Fruit fly (Drosophila melanogaster) whole organism, embryonic: ENCODE results near the gene CG9932.

Experiments used
- ATbp ChIP-seq: fragments of 200-800 bp; sonication (Bioruptor generic); optimal IDR thresholded peaks from 2 replicates; lab custom pipeline; 2017; ENCODE audit warnings: missing biosample characterization, mild to moderate bottlenecking, missing genetic modification characterization, missing genetic modification reagents
- Ada2b ChIP-seq: fragments of 200-800 bp; sonication (Bioruptor generic); IDR thresholded peaks from 2 replicates; pipeline ENCODE4 v1.3.6; 2022; ENCODE audit warnings: missing biosample characterization, missing genetic modification characterization
- Atf6 ChIP-seq: fragments of 200-800 bp; sonication (Bioruptor generic); IDR thresholded peaks from 2 replicates; pipeline ENCODE4 v1.3.6; 2022; ENCODE audit warnings: missing biosample characterization, missing genetic modification characterization
- BEAF-32 ChIP-seq: fragments of 200-800 bp; sonication (Bioruptor generic); optimal IDR thresholded peaks from 3 replicates; lab custom pipeline; 2017; ENCODE audit warnings: missing biosample characterization, missing genetic modification characterization, mild to moderate bottlenecking, moderate library complexity, missing genetic modification reagents
- CG10366 ChIP-seq: fragments of 200-800 bp; sonication (Bioruptor generic); IDR thresholded peaks from 2 replicates; pipeline ENCODE4 v1.3.6; 2022; ENCODE audit warnings: missing biosample characterization, missing genetic modification characterization
- CG10543 ChIP-seq: fragments of 200-800 bp; sonication (Bioruptor generic); optimal IDR thresholded peaks from 3 replicates; lab custom pipeline; 2017; ENCODE audit warnings: missing biosample characterization, mild to moderate bottlenecking, missing genetic modification characterization, moderate library complexity
- CG12942 ChIP-seq: fragments of 200-800 bp; sonication (Bioruptor generic); optimal IDR thresholded peaks from 3 replicates; lab custom pipeline; 2016; ENCODE audit warnings: missing biosample characterization, missing genetic modification characterization
- CG15514 ChIP-seq: fragments of 200-800 bp; sonication (Bioruptor generic); optimal IDR thresholded peaks from 3 replicates; lab custom pipeline; 2017; ENCODE audit warnings: missing biosample characterization, missing genetic modification characterization, mild to moderate bottlenecking, moderate library complexity, missing genetic modification reagents
- CG32532 ChIP-seq: fragments of 200-800 bp; sonication (Bioruptor generic); IDR thresholded peaks from 2 replicates; pipeline ENCODE4 v1.3.6; 2022; ENCODE audit warnings: missing biosample characterization, missing genetic modification characterization
- CG34422 ChIP-seq: fragments of 200-800 bp; sonication (Bioruptor generic); IDR thresholded peaks from 3 replicates; pipeline ENCODE4 v1.3.6; 2022; ENCODE audit warnings: missing biosample characterization, missing genetic modification characterization
- CG3726 ChIP-seq: fragments of 200-800 bp; sonication (Bioruptor generic); IDR thresholded peaks from 3 replicates; pipeline ENCODE4, ENCODE4 v1.3.6; 2022; ENCODE audit warnings: missing biosample characterization, missing genetic modification characterization
- CG4617 ChIP-seq: fragments of 200-800 bp; sonication (Bioruptor generic); optimal IDR thresholded peaks from 3 replicates; lab custom pipeline; 2016; ENCODE audit warnings: missing biosample characterization, missing genetic modification characterization, borderline replicate concordance
- CG4820 ChIP-seq: fragments of 200-800 bp; sonication (Bioruptor generic); optimal IDR thresholded peaks from 3 replicates; lab custom pipeline; 2016; ENCODE audit warnings: missing biosample characterization, missing genetic modification characterization
- CG6765 ChIP-seq: fragments of 200-800 bp; sonication (Bioruptor generic); optimal IDR thresholded peaks from 3 replicates; lab custom pipeline; 2017; ENCODE audit warnings: missing biosample characterization, mild to moderate bottlenecking, missing genetic modification characterization
- CG7357 ChIP-seq: fragments of 200-800 bp; sonication (Bioruptor generic); IDR thresholded peaks from 3 replicates; pipeline ENCODE4 v1.3.6; 2022; ENCODE audit warnings: missing biosample characterization, missing genetic modification characterization
- CG7372 ChIP-seq: fragments of 200-800 bp; sonication (Bioruptor generic); IDR thresholded peaks from 2 replicates; pipeline ENCODE4 v1.3.6; 2022; ENCODE audit warnings: missing biosample characterization, missing genetic modification characterization
- CG7786 ChIP-seq: fragments of 200-800 bp; sonication (Bioruptor generic); optimal IDR thresholded peaks from 2 replicates; lab custom pipeline; 2016; ENCODE audit warnings: missing biosample characterization, missing genetic modification characterization
- CG7928 ChIP-seq: fragments of 200-800 bp; sonication (Bioruptor generic); optimal IDR thresholded peaks from 2 replicates; lab custom pipeline; 2017; ENCODE audit warnings: missing biosample characterization, mild to moderate bottlenecking, missing genetic modification characterization
- CG9437 ChIP-seq: fragments of 200-800 bp; sonication (Bioruptor generic); optimal IDR thresholded peaks from 2 replicates; lab custom pipeline; 2018; ENCODE audit warnings: missing biosample characterization, mild to moderate bottlenecking, missing genetic modification characterization
- CG9932 ChIP-seq: fragments of 200-800 bp; sonication (Bioruptor generic); IDR thresholded peaks from 2 replicates; pipeline ENCODE4 v1.3.6; 2022; ENCODE audit warnings: missing biosample characterization, missing genetic modification characterization
- CoRest ChIP-seq: fragments of 200-800 bp; sonication (Bioruptor generic); optimal IDR thresholded peaks from 3 replicates; lab custom pipeline; 2018; ENCODE audit warnings: missing biosample characterization, mild to moderate bottlenecking, missing genetic modification characterization, moderate library complexity
- H15 ChIP-seq: fragments of 200-800 bp; sonication (Bioruptor generic); IDR thresholded peaks from 3 replicates; pipeline ENCODE4 v1.3.6; 2022; ENCODE audit warnings: missing biosample characterization, missing genetic modification characterization
- HmgD ChIP-seq: fragments of 200-800 bp; sonication (Bioruptor generic); optimal IDR thresholded peaks from 3 replicates; lab custom pipeline; 2016; ENCODE audit warnings: missing biosample characterization, missing genetic modification characterization
- HmgZ ChIP-seq: fragments of 200-800 bp; sonication (Bioruptor generic); optimal IDR thresholded peaks from 2 replicates; lab custom pipeline; 2018; ENCODE audit warnings: missing biosample characterization, mild to moderate bottlenecking, missing genetic modification characterization
- Jarid2 ChIP-seq: fragments of 200-800 bp; sonication (Bioruptor generic); optimal IDR thresholded peaks from 3 replicates; lab custom pipeline; 2017; ENCODE audit warnings: mild to moderate bottlenecking, missing biosample characterization, missing genetic modification reagents, missing genetic modification characterization
- MESR4 ChIP-seq: fragments of 200-800 bp; sonication (Bioruptor generic); optimal IDR thresholded peaks from 2 replicates; lab custom pipeline; 2018; ENCODE audit warnings: missing biosample characterization, mild to moderate bottlenecking, missing genetic modification characterization, moderate library complexity
- Mad ChIP-seq: fragments of 200-800 bp; sonication (Bioruptor generic); optimal IDR thresholded peaks from 2 replicates; lab custom pipeline; 2016; ENCODE audit warnings: missing biosample characterization, missing genetic modification characterization
- Med ChIP-seq: fragments of 200-800 bp; sonication (Bioruptor generic); peaks from one replicate; lab custom pipeline; 2016; ENCODE audit warnings: missing biosample characterization, missing genetic modification characterization, mild to moderate bottlenecking, inconsistent platforms, moderate library complexity
- NFAT ChIP-seq: fragments of 200-800 bp; sonication (Bioruptor generic); IDR thresholded peaks from 2 replicates; pipeline ENCODE4 v1.3.6; 2022; ENCODE audit warnings: missing biosample characterization, missing genetic modification characterization
- Side ChIP-seq: fragments of 200-800 bp; sonication (Bioruptor generic); optimal IDR thresholded peaks from 2 replicates; lab custom pipeline; 2016; ENCODE audit warnings: missing biosample characterization, missing genetic modification characterization
- Ssrp ChIP-seq: fragments of 200-800 bp; sonication (Bioruptor generic); optimal IDR thresholded peaks from 2 replicates; lab custom pipeline; 2018; ENCODE audit warnings: missing biosample characterization, mild to moderate bottlenecking, missing genetic modification characterization, moderate library complexity
- ab ChIP-seq: fragments of 200-800 bp; sonication (Bioruptor generic); optimal IDR thresholded peaks from 2 replicates; lab custom pipeline; 2016; ENCODE audit warnings: missing biosample characterization, missing genetic modification characterization
- ato ChIP-seq: fragments of 200-800 bp; sonication (Bioruptor generic); IDR thresholded peaks from 2 replicates; pipeline ENCODE4 v1.3.6; 2022; ENCODE audit warnings: missing biosample characterization, missing genetic modification characterization; ENCODE audit not compliant: partially characterized antibody
- lab ChIP-seq: fragments of 200-800 bp; sonication (Bioruptor generic); optimal IDR thresholded peaks from 3 replicates; lab custom pipeline; 2017; ENCODE audit warnings: missing biosample characterization, missing genetic modification characterization, mild to moderate bottlenecking, moderate library complexity, missing genetic modification reagents
- luna ChIP-seq: fragments of 200-800 bp; sonication (Bioruptor generic); optimal IDR thresholded peaks from 2 replicates; lab custom pipeline; 2016; ENCODE audit warnings: missing biosample characterization, missing genetic modification characterization
- onecut ChIP-seq: fragments of 200-800 bp; sonication (Bioruptor generic); IDR thresholded peaks from 2 replicates; pipeline ENCODE4 v1.3.6; 2022; ENCODE audit warnings: missing biosample characterization, missing genetic modification characterization
- pb ChIP-seq: fragments of 200-800 bp; sonication (Bioruptor generic); optimal IDR thresholded peaks from 3 replicates; lab custom pipeline; 2016; ENCODE audit warnings: missing biosample characterization, missing genetic modification characterization
- pfk ChIP-seq: fragments of 200-800 bp; sonication (Bioruptor generic); optimal IDR thresholded peaks from 2 replicates; lab custom pipeline; 2018; ENCODE audit warnings: missing biosample characterization, mild to moderate bottlenecking, missing genetic modification characterization, moderate library complexity
- pho ChIP-seq: fragments of 200-800 bp; sonication (Bioruptor generic); optimal IDR thresholded peaks from 2 replicates; lab custom pipeline; 2016; ENCODE audit warnings: missing biosample characterization, missing genetic modification characterization
- row ChIP-seq: fragments of 200-800 bp; sonication (Bioruptor generic); IDR thresholded peaks from 3 replicates; pipeline ENCODE4 v1.3.6; 2022; ENCODE audit warnings: missing biosample characterization, missing genetic modification characterization
- sens ChIP-seq: fragments of 200-800 bp; sonication (Bioruptor generic); peaks from one replicate; lab custom pipeline; 2016; ENCODE audit warnings: missing biosample characterization, missing genetic modification characterization
- seq ChIP-seq: fragments of 200-800 bp; sonication (Bioruptor generic); IDR thresholded peaks from 2 replicates; pipeline ENCODE4 v1.3.6; 2022; ENCODE audit warnings: missing biosample characterization, missing genetic modification characterization
- slou ChIP-seq: fragments of 200-800 bp; sonication (Bioruptor generic); optimal IDR thresholded peaks from 3 replicates; lab custom pipeline; 2016; ENCODE audit warnings: missing biosample characterization, missing genetic modification characterization
- sob ChIP-seq: fragments of 200-800 bp; sonication (Bioruptor generic); IDR thresholded peaks from 2 replicates; pipeline ENCODE4 v1.3.6; 2022; ENCODE audit warnings: missing biosample characterization, missing genetic modification characterization
- ssp ChIP-seq: fragments of 200-800 bp; sonication (Bioruptor generic); IDR thresholded peaks from 2 replicates; pipeline ENCODE4 v1.3.6; 2022; ENCODE audit warnings: missing biosample characterization, missing genetic modification characterization
- tna ChIP-seq: fragments of 200-800 bp; sonication (Bioruptor generic); IDR thresholded peaks from 2 replicates; pipeline ENCODE4 v1.3.6; 2022; ENCODE audit warnings: missing biosample characterization, missing genetic modification characterization; ENCODE audit not compliant: partially characterized antibody
- trem ChIP-seq: fragments of 200-800 bp; optimal IDR thresholded peaks from 3 replicates; lab custom pipeline; 2019; ENCODE audit warnings: missing biosample characterization, mild to moderate bottlenecking, missing genetic modification characterization, moderate library complexity
- unc-4 ChIP-seq: fragments of 200-800 bp; sonication (Bioruptor generic); IDR thresholded peaks from 2 replicates; pipeline ENCODE4 v1.3.6; 2022; ENCODE audit warnings: missing biosample characterization, missing genetic modification characterization; ENCODE audit not compliant: partially characterized antibody
- zen ChIP-seq: fragments of 200-800 bp; sonication (Bioruptor generic); optimal IDR thresholded peaks from 3 replicates; lab custom pipeline; 2018; ENCODE audit warnings: missing biosample characterization, mild to moderate bottlenecking, missing genetic modification characterization, moderate library complexity

CG9932 gene

DNA sequence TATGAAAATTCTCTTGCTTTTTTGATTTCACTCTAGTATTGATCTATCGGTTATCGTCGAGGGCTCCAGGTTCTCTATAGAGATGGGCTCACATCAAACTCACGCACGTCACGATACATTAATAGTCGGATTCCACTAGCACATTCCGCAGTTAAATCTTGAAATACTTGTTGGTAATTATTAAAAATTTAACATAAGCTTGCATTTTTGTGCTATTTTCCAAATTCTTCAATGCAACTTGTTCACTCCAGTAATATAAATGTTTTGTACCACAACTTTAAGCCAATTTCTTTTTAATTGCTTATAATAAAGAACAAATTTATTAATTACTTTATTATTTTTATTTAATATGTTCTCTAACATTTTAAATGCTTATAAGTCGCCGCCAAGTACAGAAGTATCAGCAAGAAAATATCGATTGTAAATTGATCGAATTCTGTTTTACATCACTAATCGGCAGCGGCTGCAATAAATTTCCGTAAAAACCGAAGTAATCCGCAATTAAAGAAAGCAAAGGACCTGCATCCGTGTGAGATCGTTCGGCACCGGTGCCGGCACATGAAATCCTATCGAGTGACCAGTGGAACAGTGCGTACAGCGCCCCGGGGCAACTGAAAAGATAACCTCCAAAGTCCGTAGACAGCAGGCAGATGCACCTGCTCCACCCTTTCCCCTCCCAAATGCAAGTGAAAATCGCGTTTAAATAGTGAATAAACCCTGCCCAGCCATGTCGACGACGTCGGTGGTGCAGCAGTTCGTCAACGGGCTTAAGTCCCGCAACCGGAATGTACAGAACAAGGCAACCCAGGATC, 55.7 kb downstream of the CG9932 start, which contains the start of the genes Vha68-1 and mTor (continued):
- peak; percentile 64 for TF ChIP-seq CG7372 (GFP tag; lab: Robert Waterston, UW)
- TF ChIP-seq CG7786 (GFP tag; lab: Kevin White, UChicago) = peak; percentile 78
- TF ChIP-seq Atf6 (GFP tag; lab: Robert Waterston, UW) = peak; percentile 47; the same call in 1 of the 2 replicates
- TF ChIP-seq pfk (GFP tag; lab: Kevin White, UChicago) = peak; percentile 36
- TF ChIP-seq ATbp (GFP tag; lab: Kevin White, UChicago) = no peak
- TF ChIP-seq CG9437 (GFP tag; lab: Kevin White, UChicago) = peak; percentile 68
- TF ChIP-seq CG4617 (GFP tag; lab: Kevin White, UChicago) = peak; percentile 3
- peak; percentile 84 for TF ChIP-seq sob (GFP tag; lab: Robert Waterston, UW)
- TF ChIP-seq sens (GFP tag; lab: Kevin White, UChicago) = peak; percentile 90
- peak; percentile 46; the same call in 1 of the 3 replicates for TF ChIP-seq CG3726 (GFP tag; lab: Robert Waterston, UW)
- TF ChIP-seq CG4820 (GFP tag; lab: Kevin White, UChicago) = peak; percentile 64
- TF ChIP-seq HmgD = peak; percentile 35
- peak; percentile 69 for TF ChIP-seq CG10543
- peak; percentile 84 for TF ChIP-seq slou (GFP tag; lab: Kevin White, UChicago)
- TF ChIP-seq CG7357 (GFP tag; lab: Robert Waterston, UW) = peak; percentile 97
- no peak for TF ChIP-seq lab (GFP tag; lab: Kevin White, UChicago)
- peak; percentile 54 for TF ChIP-seq ato (GFP tag; lab: Robert Waterston, UW)
- TF ChIP-seq pho (GFP tag; lab: Kevin White, UChicago) = peak; percentile 76
- TF ChIP-seq onecut = no peak; the same call in 1 of the 2 replicates
- TF ChIP-seq Med (GFP tag; lab: Kevin White, UChicago) = peak; percentile 95
- no peak for TF ChIP-seq pb (GFP tag; lab: Kevin White, UChicago)
- peak; percentile 55 for TF ChIP-seq MESR4 (GFP tag; lab: Kevin White, UChicago)
- TF ChIP-seq trem (tag; lab: Kevin White, UChicago) = peak; percentile 68
- no peak for TF ChIP-seq Jarid2 (GFP tag; lab: Kevin White, UChicago)
- peak; percentile 74; the same call in 2 of the 3 replicates for TF ChIP-seq CG34422 (GFP tag; lab: Robert Waterston, UW)
- TF ChIP-seq CG7928 (GFP tag; lab: Kevin White, UChicago) = peak; percentile 90
- peak; percentile 92 for TF ChIP-seq CG9932
- TF ChIP-seq ab (GFP tag; lab: Kevin White, UChicago) = peak; percentile 55
- peak; percentile 51 for TF ChIP-seq Side
- TF ChIP-seq row (GFP tag; lab: Robert Waterston, UW) = peak; percentile 92
- peak; percentile 80 for TF ChIP-seq Ssrp (tag; lab: Kevin White, UChicago)
- TF ChIP-seq luna (GFP tag; lab: Kevin White, UChicago) = peak; percentile 67
- TF ChIP-seq Ada2b (GFP tag; lab: Robert Waterston, UW) = peak; percentile 71
- peak; percentile 71 for TF ChIP-seq CG15514
- TF ChIP-seq BEAF-32 = peak; percentile 89
- peak; percentile 50 for TF ChIP-seq CG6765
- peak; percentile 89 for TF ChIP-seq CG32532 (GFP tag; lab: Robert Waterston, UW)
- 0 out of 2 replicates have a peak, but pooled peaks have one; percentile 45 for TF ChIP-seq seq
- peak; percentile 80 for TF ChIP-seq CG10366 (GFP tag; lab: Robert Waterston, UW)
- TF ChIP-seq HmgZ (tag; lab: Kevin White, UChicago) = peak; percentile 57
- TF ChIP-seq NFAT (GFP tag; lab: Robert Waterston, UW) = peak; percentile 88
- TF ChIP-seq Mad (GFP tag; lab: Kevin White, UChicago) = peak; percentile 53
- TF ChIP-seq ssp (GFP tag; lab: Robert Waterston, UW) = peak; percentile 99
- TF ChIP-seq unc-4 (GFP tag; lab: Robert Waterston, UW) = peak; percentile 76
- TF ChIP-seq H15 = peak; percentile 73; the same call in 2 of the 3 replicates
- peak; percentile 82 for TF ChIP-seq zen
- peak; percentile 90 for TF ChIP-seq CoRest
- TF ChIP-seq CG12942 = peak; percentile 77
- peak; percentile 61; the same call in 1 of the 2 replicates for TF ChIP-seq tna (GFP tag; lab: Robert Waterston, UW)
